Fruit fly (Drosophila melanogaster): Measurements from ENCODE around the gene CG8112.

- no peak for TF ChIP-seq CrebA (GFP tag; optimal IDR thresholded peaks at IDR 0.05; ENCODE audit: borderline replicate concordance)
- TF ChIP-seq CG32264 (GFP tag; optimal IDR thresholded peaks at IDR 0.05), result no peak
- peak; percentile 15 for TF ChIP-seq psq (GFP tag; optimal IDR thresholded peaks at IDR 0.05)
- peak in 1 of 2 experiments; percentile 45 for TF ChIP-seq foxo (GFP tag; optimal IDR thresholded peaks at IDR 0.05)
- no peak for TF ChIP-seq pan (optimal IDR thresholded peaks at IDR 0.05)
- TF ChIP-seq dsf (GFP tag; optimal IDR thresholded peaks at IDR 0.05; ENCODE audit: borderline replicate concordance), result no peak
- no peak for TF ChIP-seq Vsx2 (GFP tag; optimal IDR thresholded peaks at IDR 0.05; ENCODE audit: partially characterized antibody)
- no peak for TF ChIP-seq tai (GFP tag; optimal IDR thresholded peaks at IDR 0.05)
- no peak for TF ChIP-seq Rel (GFP tag; optimal IDR thresholded peaks at IDR 0.05)
- TF ChIP-seq Rel (tag; optimal IDR thresholded peaks at IDR 0.05), result peak; percentile 0
- TF ChIP-seq rgr (GFP tag; optimal IDR thresholded peaks at IDR 0.05), result no peak
- TF ChIP-seq Jra (GFP tag; optimal IDR thresholded peaks at IDR 0.05), result no peak
- TF ChIP-seq Dif (GFP tag; optimal IDR thresholded peaks at IDR 0.05; ENCODE audit: partially characterized antibody), result no peak
- peak; percentile 28 for TF ChIP-seq fru (GFP tag; optimal IDR thresholded peaks at IDR 0.05)
- TF ChIP-seq N (GFP tag; optimal IDR thresholded peaks at IDR 0.05), result no peak
Measured at dm6 chr3R:8673803-8674234, 38.9 kb upstream of the CG8112 start, which contains the start of gene mRpL19.
